Fruit fly (Drosophila melanogaster) whole organism, wandering third instar larva: ENCODE data around the gene dlt.

Experiments used
- Abd-B ChIP-seq: fragments of >200 bp; optimal IDR thresholded peaks from 2 replicates; lab custom pipeline; 2017; ENCODE audit warnings: missing biosample characterization, missing genetic modification characterization
- CG32264 ChIP-seq: fragments of 200-800 bp; sonication (Bioruptor generic); optimal IDR thresholded peaks from 2 replicates; lab custom pipeline; 2016; ENCODE audit warnings: missing biosample characterization, missing genetic modification characterization
- CG9705 ChIP-seq: fragments of 200-800 bp; sonication (Bioruptor generic); optimal IDR thresholded peaks from 2 replicates; lab custom pipeline; 2018; ENCODE audit warnings: missing biosample characterization, mild to moderate bottlenecking, missing genetic modification characterization
- CrebA ChIP-seq: fragments of 200-800 bp; sonication (Bioruptor generic); optimal IDR thresholded peaks from 2 replicates; lab custom pipeline; 2016; ENCODE audit warnings: missing biosample characterization, mild to moderate bottlenecking, missing genetic modification characterization, borderline replicate concordance
- Dif ChIP-seq: fragments of 200-275, 200-300 bp; sonication (Bioruptor generic); optimal IDR thresholded peaks from 2 replicates; lab custom pipeline; 2018; ENCODE audit warnings: missing biosample characterization, missing genetic modification characterization; ENCODE audit not compliant: partially characterized antibody
- HLH106 ChIP-seq: fragments of 200-800 bp; optimal IDR thresholded peaks from 3 replicates; lab custom pipeline; 2019; ENCODE audit warnings: missing biosample characterization, mild to moderate bottlenecking, missing genetic modification characterization, moderate library complexity
- Hnf4 ChIP-seq: fragments of 200-800 bp; sonication (Bioruptor generic); optimal IDR thresholded peaks from 2 replicates; lab custom pipeline; 2016; ENCODE audit warnings: missing biosample characterization, mild to moderate bottlenecking, missing genetic modification characterization
- Hr78 ChIP-seq: fragments of >200 bp; optimal IDR thresholded peaks from 2 replicates; lab custom pipeline; 2017; ENCODE audit warnings: missing biosample characterization, missing genetic modification characterization
- Hr83 ChIP-seq: fragments of 200-300 bp; sonication (Bioruptor generic); optimal IDR thresholded peaks from 2 replicates; lab custom pipeline; 2016; ENCODE audit warnings: missing biosample characterization, mild to moderate bottlenecking, missing genetic modification characterization, moderate library complexity; ENCODE audit not compliant: poor library complexity, severe bottlenecking
- Jra ChIP-seq: sonication (Bioruptor generic); optimal IDR thresholded peaks from 2 replicates; lab custom pipeline; 2016; ENCODE audit warnings: missing biosample characterization, missing genetic modification characterization
- Mio ChIP-seq: sonication (Bioruptor generic); optimal IDR thresholded peaks from 2 replicates; lab custom pipeline; 2016; ENCODE audit warnings: missing biosample characterization, missing genetic modification characterization
- Myc ChIP-seq: fragments of >200 bp; optimal IDR thresholded peaks from 2 replicates; lab custom pipeline; 2017
- N ChIP-seq: fragments of >200 bp; optimal IDR thresholded peaks from 2 replicates; lab custom pipeline; 2018; ENCODE audit warnings: missing biosample characterization, missing external identifiers, missing genetic modification characterization
- OdsH ChIP-seq: fragments of 200-800 bp; sonication (Bioruptor generic); optimal IDR thresholded peaks from 2 replicates; lab custom pipeline; 2016; ENCODE audit warnings: missing biosample characterization, mild to moderate bottlenecking, missing genetic modification characterization
- Rel ChIP-seq, 2 experiments: fragments of 200-800 bp; sonication (Bioruptor generic) in 1 of 2; optimal IDR thresholded peaks; 2 replicates in 1 of 2; 3 replicates in 1 of 2; lab custom pipeline; 2016 to 2019; ENCODE audit warnings: mild to moderate bottlenecking in 2 of 2, missing biosample characterization in 2 of 2, missing genetic modification characterization in 2 of 2, moderate library complexity in 1 of 2
- Sp1 ChIP-seq: fragments of 200-800 bp; sonication (Bioruptor generic); optimal IDR thresholded peaks from 3 replicates; lab custom pipeline; 2019; ENCODE audit warnings: missing biosample characterization, mild to moderate bottlenecking, missing genetic modification characterization, moderate library complexity
- br ChIP-seq: fragments of 200-800 bp; sonication (Bioruptor generic); optimal IDR thresholded peaks from 2 replicates; lab custom pipeline; 2016; ENCODE audit warnings: missing biosample characterization, missing genetic modification characterization
- brk ChIP-seq: fragments of 200-800 bp; sonication (Bioruptor generic); optimal IDR thresholded peaks from 2 replicates; lab custom pipeline; 2016; ENCODE audit warnings: missing biosample characterization, mild to moderate bottlenecking, missing genetic modification characterization
- dl ChIP-seq, 2 experiments: fragments of 175-275, 200-275 bp in 1 of 2; fragments of 200-275 bp in 1 of 2; sonication (Bioruptor generic); optimal IDR thresholded peaks; lab custom pipeline; 2018; ENCODE audit warnings: mild to moderate bottlenecking in 2 of 2, missing biosample characterization in 2 of 2, missing genetic modification characterization in 2 of 2, moderate library complexity in 2 of 2; ENCODE audit not compliant: partially characterized antibody in 2 of 2, insufficient read depth in 1 of 2
- dmrt93B ChIP-seq: fragments of 200-800 bp; sonication (Bioruptor generic); optimal IDR thresholded peaks from 2 replicates; lab custom pipeline; 2018; ENCODE audit warnings: missing biosample characterization, mild to moderate bottlenecking, missing genetic modification characterization
- dsf ChIP-seq: sonication (Bioruptor generic); optimal IDR thresholded peaks from 2 replicates; lab custom pipeline; 2016; ENCODE audit warnings: missing biosample characterization, missing genetic modification characterization, borderline replicate concordance
- ey ChIP-seq: fragments of 200-800 bp; sonication (Bioruptor generic); optimal IDR thresholded peaks from 2 replicates; lab custom pipeline; 2016; ENCODE audit warnings: missing biosample characterization, missing genetic modification characterization
- foxo ChIP-seq, 2 experiments: fragments of 200-800 bp; sonication (Bioruptor generic); optimal IDR thresholded peaks; 2 replicates in 1 of 2; 3 replicates in 1 of 2; lab custom pipeline; 2016 to 2017; ENCODE audit warnings: missing biosample characterization in 2 of 2, missing genetic modification characterization in 2 of 2
- fru ChIP-seq: fragments of 200-800 bp; sonication (Bioruptor generic); optimal IDR thresholded peaks from 3 replicates; lab custom pipeline; 2016; ENCODE audit warnings: missing biosample characterization, mild to moderate bottlenecking, missing genetic modification characterization
- h ChIP-seq: fragments of 200-800 bp; sonication (Bioruptor generic); optimal IDR thresholded peaks from 3 replicates; lab custom pipeline; 2016; ENCODE audit warnings: missing biosample characterization, mild to moderate bottlenecking, missing genetic modification characterization
- jim ChIP-seq: fragments of 175-275, 200-325 bp; sonication (Bioruptor generic); optimal IDR thresholded peaks from 2 replicates; lab custom pipeline; 2016; ENCODE audit warnings: missing biosample characterization, mild to moderate bottlenecking, missing genetic modification characterization
- lola ChIP-seq: fragments of >200 bp; optimal IDR thresholded peaks from 2 replicates; lab custom pipeline; 2017; ENCODE audit warnings: missing biosample characterization, missing genetic modification characterization
- pan ChIP-seq: fragments of >200 bp; optimal IDR thresholded peaks from 2 replicates; lab custom pipeline; 2017
- psq ChIP-seq: fragments of 200-800 bp; sonication (Bioruptor generic); optimal IDR thresholded peaks from 3 replicates; lab custom pipeline; 2017; ENCODE audit warnings: missing biosample characterization, mild to moderate bottlenecking, missing genetic modification characterization, moderate library complexity
- rgr ChIP-seq: fragments of 200-800 bp; sonication (Bioruptor generic); optimal IDR thresholded peaks from 3 replicates; lab custom pipeline; 2016; ENCODE audit warnings: missing biosample characterization, mild to moderate bottlenecking, missing genetic modification characterization
- sage ChIP-seq: fragments of 200-800 bp; sonication (Bioruptor generic); optimal IDR thresholded peaks from 2 replicates; lab custom pipeline; 2016; ENCODE audit warnings: missing biosample characterization, mild to moderate bottlenecking, missing genetic modification characterization
- sv ChIP-seq: fragments of 200-800 bp; sonication (Bioruptor generic); optimal IDR thresholded peaks from 3 replicates; lab custom pipeline; 2016; ENCODE audit warnings: missing biosample characterization, missing genetic modification characterization
- tai ChIP-seq: sonication (Bioruptor generic); optimal IDR thresholded peaks from 2 replicates; lab custom pipeline; 2016; ENCODE audit warnings: missing biosample characterization, missing genetic modification characterization
- woc ChIP-seq: sonication (Bioruptor generic); optimal IDR thresholded peaks from 2 replicates; lab custom pipeline; 2016; ENCODE audit warnings: missing biosample characterization, mild to moderate bottlenecking, missing genetic modification characterization

The dlt gene

DNA sequence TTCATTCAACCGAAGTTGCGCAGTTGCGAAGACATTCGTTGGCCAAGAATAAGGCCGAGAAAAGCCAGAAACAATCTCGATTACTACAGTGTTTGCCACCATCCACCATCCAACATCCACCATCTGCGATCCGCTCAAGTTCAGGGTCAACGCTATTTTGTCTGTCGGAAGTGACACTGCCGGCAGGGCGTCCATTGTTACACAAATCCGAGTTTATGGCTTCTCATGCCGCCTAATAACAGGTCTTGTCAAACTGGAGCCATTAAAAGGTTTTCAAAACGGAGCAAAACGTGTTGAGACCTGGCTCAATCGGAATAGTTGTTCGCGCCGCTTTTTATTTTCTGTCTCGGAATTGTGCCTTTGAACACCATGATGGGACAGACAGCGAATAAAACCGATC lies 23.7 kb upstream of the dlt start:
- TF ChIP-seq fru (GFP tag; lab: Kevin White, UChicago) (no peak), Abd-B (no peak), jim (GFP tag; lab: Kevin White, UChicago) (no peak), sage (GFP tag; lab: Kevin White, UChicago) (no peak), N (GFP tag; lab: Kevin White, UChicago) (no peak), Hr78 (GFP tag; lab: Kevin White, UChicago) (no peak), woc (GFP tag; lab: Kevin White, UChicago) (no peak), Mio (GFP tag; lab: Kevin White, UChicago) (no peak), OdsH (GFP tag; lab: Kevin White, UChicago) (no peak), Myc (lab: Kevin White, UChicago) (no peak), pan (no peak), tai (GFP tag; lab: Kevin White, UChicago) (no peak), Sp1 (GFP tag; lab: Kevin White, UChicago) (no peak), brk (GFP tag; lab: Kevin White, UChicago) (no peak), CG32264 (GFP tag; lab: Kevin White, UChicago) (no peak), CG9705 (GFP tag; lab: Kevin White, UChicago) (no peak), Jra (no peak), dl (GFP tag; optimal IDR thresholded peaks at IDR 0.05; lab: Kevin White, UChicago; ENCODE audit: insufficient read depth in 1 of 2, partially characterized antibody in 2 of 2) (no peak), ey (GFP tag; lab: Kevin White, UChicago) (no peak)

- TF ChIP-seq dmrt93B (GFP tag; lab: Kevin White, UChicago) (no peak), jim (GFP tag; lab: Kevin White, UChicago) (no peak), Myc (lab: Kevin White, UChicago) (no peak), OdsH (GFP tag; lab: Kevin White, UChicago) (no peak), Hnf4 (no peak), dsf (GFP tag; lab: Kevin White, UChicago) (no peak), Mio (GFP tag; lab: Kevin White, UChicago) (no peak)
These were observed 22.3 kb upstream of the dlt start for dm6 chr3L:1817405-1817804.

dm6 chr3L:1816614-1817013 lies 21.5 kb upstream of the dlt start:
- TF ChIP-seq psq (GFP tag; lab: Kevin White, UChicago) = no peak
- TF ChIP-seq Hr78 (GFP tag; lab: Kevin White, UChicago) = no peak
- TF ChIP-seq CG9705 (GFP tag; lab: Kevin White, UChicago) = no peak
- no peak for TF ChIP-seq CrebA (GFP tag; lab: Kevin White, UChicago)
- TF ChIP-seq, all 38 proteins: peak for 0

DNA sequence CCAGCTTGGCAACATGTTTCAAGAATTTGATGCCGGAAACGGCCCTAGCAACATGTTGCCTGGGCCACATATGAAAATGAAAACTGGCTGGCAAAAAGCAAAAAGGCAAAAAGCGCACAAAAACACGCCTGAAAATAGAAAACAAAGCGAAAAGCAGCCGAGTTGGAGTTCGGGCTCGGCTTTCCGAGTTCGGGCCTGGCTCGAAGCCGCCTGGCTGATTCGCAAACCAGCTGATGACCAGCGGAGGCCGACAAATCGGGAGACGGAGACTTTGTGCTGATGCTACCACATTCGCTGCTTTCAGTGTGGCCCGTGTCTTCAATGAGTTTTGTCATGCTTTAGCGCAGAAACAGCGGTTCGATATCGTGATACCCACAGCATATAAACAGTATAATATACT lies 15.2 kb upstream of the dlt start, which contains the start of gene GV1:
GV1 (plus strand) TSS at position 301 of the 400 bp plus-strand sequence.
- no peak for TF ChIP-seq rgr (GFP tag; lab: Kevin White, UChicago)
- TF ChIP-seq Abd-B = no peak
- TF ChIP-seq h = peak; percentile 40
- peak; percentile 33 for TF ChIP-seq Sp1 (GFP tag; lab: Kevin White, UChicago)
- TF ChIP-seq sage (GFP tag; lab: Kevin White, UChicago) = peak; percentile 20

DNA sequence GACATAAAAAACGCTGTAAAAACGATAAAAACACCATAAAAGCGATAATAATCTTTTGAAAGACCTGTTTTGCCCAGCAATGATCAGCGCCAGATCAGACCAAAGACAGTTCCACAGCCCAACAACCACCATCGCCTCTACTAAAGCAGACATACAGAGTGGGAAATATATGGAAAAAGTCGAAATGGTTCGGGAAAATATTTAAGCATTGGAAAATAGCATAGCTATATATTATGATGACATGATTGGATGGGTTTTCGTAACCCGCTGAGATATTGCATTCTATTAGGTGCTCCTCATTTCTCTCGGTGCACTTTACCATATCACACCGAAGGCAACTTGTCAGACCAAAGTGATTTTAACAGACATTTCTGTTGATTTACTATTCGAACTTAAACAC lies 13.5 kb upstream of the dlt start:
- no peak for TF ChIP-seq tai (GFP tag; lab: Kevin White, UChicago)
- TF ChIP-seq fru (GFP tag; lab: Kevin White, UChicago) = no peak
- TF ChIP-seq Sp1 (GFP tag; lab: Kevin White, UChicago) = peak; percentile 34
- no peak for TF ChIP-seq Hr83 (GFP tag; lab: Kevin White, UChicago)
- TF ChIP-seq OdsH (GFP tag; lab: Kevin White, UChicago) = peak; percentile 43
- TF ChIP-seq dsf (GFP tag; lab: Kevin White, UChicago) = no peak
- TF ChIP-seq sv = peak; percentile 90
- peak; percentile 52 for TF ChIP-seq ey (GFP tag; lab: Kevin White, UChicago)
- no peak for TF ChIP-seq Myc (lab: Kevin White, UChicago)
- peak; percentile 34 for TF ChIP-seq psq (GFP tag; lab: Kevin White, UChicago)
- peak; percentile 77 for TF ChIP-seq h
- no peak for TF ChIP-seq pan
- TF ChIP-seq foxo (GFP tag; optimal IDR thresholded peaks at IDR 0.05; lab: Kevin White, UChicago) = peak in 1 of 2 experiments; percentile 71
- no peak for TF ChIP-seq Abd-B
- TF ChIP-seq Rel (GFP tag; optimal IDR thresholded peaks at IDR 0.05; lab: Kevin White, UChicago) = no peak
- TF ChIP-seq Rel (tag; optimal IDR thresholded peaks at IDR 0.05; lab: Kevin White, UChicago) = no peak
- no peak for TF ChIP-seq Hr78 (GFP tag; lab: Kevin White, UChicago)
- peak; percentile 34 for TF ChIP-seq woc (GFP tag; lab: Kevin White, UChicago)
- no peak for TF ChIP-seq Dif (GFP tag; lab: Kevin White, UChicago)
- no peak for TF ChIP-seq brk (GFP tag; lab: Kevin White, UChicago)
- peak; percentile 71 for TF ChIP-seq br (GFP tag; lab: Kevin White, UChicago)
- TF ChIP-seq HLH106 (tag; lab: Kevin White, UChicago) = peak; percentile 52
- peak; percentile 70 for TF ChIP-seq rgr (GFP tag; lab: Kevin White, UChicago)
- no peak for TF ChIP-seq dmrt93B (GFP tag; lab: Kevin White, UChicago)
- no peak for TF ChIP-seq lola (GFP tag; lab: Kevin White, UChicago)
- TF ChIP-seq CrebA (GFP tag; lab: Kevin White, UChicago) = no peak
- no peak for TF ChIP-seq CG32264 (GFP tag; lab: Kevin White, UChicago)
